Worm (Caenorhabditis elegans) whole organism, late embryonic: ENCODE measurements around the gene B0432.8.

Experiments
- ama-1 ChIP-seq: fragments of 150-350 bp; optimal IDR thresholded peaks from 2 replicates; lab custom pipeline; 2014
- elt-2 ChIP-seq: sonication (generic microtip); optimal IDR thresholded peaks from 2 replicates; lab custom pipeline; 2016; ENCODE audit warnings: missing genetic modification reagents, missing genetic modification characterization, missing compliant biosample characterization
- fkh-10 ChIP-seq: fragments of 150-350 bp; optimal IDR thresholded peaks from 2 replicates; lab custom pipeline; 2014; ENCODE audit warnings: missing biosample characterization, missing genetic modification reagents, missing genetic modification characterization
- hlh-15 ChIP-seq: sonication (generic microtip); optimal IDR thresholded peaks from 2 replicates; lab custom pipeline; 2016; ENCODE audit warnings: missing genetic modification characterization, missing compliant biosample characterization
- ref-2 ChIP-seq: sonication (generic microtip); optimal IDR thresholded peaks from 2 replicates; lab custom pipeline; 2016; ENCODE audit warnings: missing genetic modification characterization, missing compliant biosample characterization
- syd-9 ChIP-seq: sonication (generic microtip); optimal IDR thresholded peaks from 2 replicates; lab custom pipeline; 2016; ENCODE audit warnings: mild to moderate bottlenecking, missing genetic modification characterization, moderate library complexity, missing compliant biosample characterization
- tbx-2 ChIP-seq: sonication (generic microtip); optimal IDR thresholded peaks from 2 replicates; lab custom pipeline; 2016; ENCODE audit warnings: missing genetic modification characterization, missing compliant biosample characterization

DNA sequence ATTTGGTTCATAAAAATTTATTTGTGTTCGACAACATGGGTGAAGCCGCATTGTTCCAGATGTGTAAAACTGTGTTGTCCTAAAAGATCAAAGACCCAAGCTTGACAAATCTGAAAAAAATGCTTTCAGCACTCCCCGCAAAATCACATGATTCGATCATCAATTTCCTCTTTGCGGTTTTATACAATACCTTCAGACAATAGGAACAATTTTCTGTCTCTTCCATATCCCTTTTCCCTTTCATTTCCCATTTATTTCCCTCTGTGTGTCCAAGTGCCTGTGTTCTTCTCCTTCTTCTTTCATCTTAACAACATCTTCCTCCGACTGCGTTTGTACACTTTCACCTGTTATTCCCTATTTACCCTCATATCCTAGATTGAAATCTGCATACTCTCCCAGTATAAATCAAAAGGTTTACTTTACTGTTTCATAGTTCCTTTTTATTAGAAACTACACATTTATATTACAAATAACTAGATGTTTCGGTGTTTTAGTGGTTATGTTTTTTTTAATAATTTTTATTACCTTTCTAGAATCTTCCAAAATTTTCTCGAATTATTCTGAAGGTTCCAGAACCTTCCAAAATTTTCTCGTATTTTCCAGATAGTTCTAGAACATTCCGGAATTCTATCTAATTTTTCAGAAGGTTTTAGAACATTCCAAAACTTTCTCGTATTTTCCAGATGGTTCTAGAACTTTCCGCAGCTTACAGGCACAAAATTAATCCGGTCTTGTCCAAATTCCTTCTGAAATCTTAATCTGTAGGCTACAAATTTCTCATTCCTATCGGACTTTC, 22.6 kb upstream of the B0432.8 start, which contains the start of gene K01A2.5:
- TF ChIP-seq tbx-2 (tag; lab: Kevin White, UChicago) (no peak), fkh-10 (GFP tag; lab: Kevin White, UChicago) (no peak), elt-2 (tag; lab: Kevin White, UChicago) (no peak), hlh-15 (tag; lab: Kevin White, UChicago) (no peak), ama-1 (no peak), syd-9 (no peak), ref-2 (tag; lab: Kevin White, UChicago) (no peak)
